Fruit fly (Drosophila melanogaster) whole organism, adult: ENCODE data around the gene Unc-115b.
A peak's percentile ranks its signal among the peaks of the same experiment; 100 is the strongest.
"Not testable (repeated sequence)": the region's sequence is repeated elsewhere in the genome, so short reads cannot be mapped to it uniquely, and the experiment has no call there.

ENCODE experiments used
- CG11617 ChIP-seq: fragments of 200-800 bp; sonication (Bioruptor generic); optimal IDR thresholded peaks from 2 replicates; lab custom pipeline; 2017; ENCODE audit warnings: mild to moderate bottlenecking, missing biosample characterization, missing genetic modification reagents, missing genetic modification characterization
- CG12768 ChIP-seq: fragments of 200-800 bp; sonication (Bioruptor generic); optimal IDR thresholded peaks from 2 replicates; lab custom pipeline; 2017; ENCODE audit warnings: missing biosample characterization, missing genetic modification characterization, mild to moderate bottlenecking, moderate library complexity, missing genetic modification reagents
- CG14711 ChIP-seq: fragments of 200-800 bp; sonication (Bioruptor generic); optimal IDR thresholded peaks from 2 replicates; lab custom pipeline; 2018; ENCODE audit warnings: missing biosample characterization, mild to moderate bottlenecking, missing genetic modification characterization, moderate library complexity
- CG1620 ChIP-seq: fragments of 200-800 bp; sonication (Bioruptor generic); optimal IDR thresholded peaks from 2 replicates; lab custom pipeline; 2016; ENCODE audit warnings: missing biosample characterization, missing genetic modification characterization
- CG33017 ChIP-seq: fragments of 200-800 bp; sonication (Bioruptor generic); optimal IDR thresholded peaks from 2 replicates; lab custom pipeline; 2018; ENCODE audit warnings: missing biosample characterization, mild to moderate bottlenecking, missing genetic modification characterization, moderate library complexity
- CG5204 ChIP-seq: fragments of 200-800 bp; sonication (Bioruptor generic); optimal IDR thresholded peaks from 2 replicates; lab custom pipeline; 2016; ENCODE audit warnings: missing biosample characterization, missing genetic modification characterization
- CG7045 ChIP-seq: fragments of 200-800 bp; sonication (Bioruptor generic); optimal IDR thresholded peaks from 2 replicates; lab custom pipeline; 2017; ENCODE audit warnings: missing biosample characterization, mild to moderate bottlenecking, missing genetic modification characterization
- CG7101 ChIP-seq: fragments of 200-800 bp; sonication (Bioruptor generic); optimal IDR thresholded peaks from 2 replicates; lab custom pipeline; 2018; ENCODE audit warnings: missing biosample characterization, mild to moderate bottlenecking, missing genetic modification characterization, moderate library complexity
- Clk ChIP-seq: fragments of 200-800 bp; sonication (Bioruptor generic); optimal IDR thresholded peaks from 2 replicates; lab custom pipeline; 2017; ENCODE audit warnings: missing biosample characterization, missing genetic modification characterization
- Crg-1 ChIP-seq: fragments of 200-800 bp; sonication (Bioruptor generic); optimal IDR thresholded peaks from 2 replicates; lab custom pipeline; 2016; ENCODE audit warnings: missing biosample characterization, missing genetic modification characterization
- Hr96 ChIP-seq: fragments of 200-800 bp; sonication (Bioruptor generic); optimal IDR thresholded peaks from 2 replicates; lab custom pipeline; 2016; ENCODE audit warnings: missing biosample characterization, missing genetic modification characterization
- Mnt ChIP-seq: fragments of 200-800 bp; sonication (Bioruptor generic); optimal IDR thresholded peaks from 2 replicates; lab custom pipeline; 2016; ENCODE audit warnings: missing biosample characterization, mild to moderate bottlenecking, missing genetic modification characterization
- bab1 ChIP-seq: fragments of 200-800 bp; sonication (Bioruptor generic); optimal IDR thresholded peaks from 3 replicates; lab custom pipeline; 2019; ENCODE audit warnings: missing biosample characterization, mild to moderate bottlenecking, missing genetic modification characterization, moderate library complexity
- cic ChIP-seq: fragments of 200-800 bp; sonication (Bioruptor generic); optimal IDR thresholded peaks from 2 replicates; lab custom pipeline; 2017; ENCODE audit warnings: missing biosample characterization, mild to moderate bottlenecking, missing genetic modification characterization, moderate library complexity
- cnc ChIP-seq, 2 experiments: fragments of >200 bp; optimal IDR thresholded peaks; 2 replicates each; lab custom pipeline; 2017
- kay ChIP-seq: fragments of 200-800 bp; sonication (Bioruptor generic); peaks from one replicate; lab custom pipeline; 2016; ENCODE audit warnings: missing biosample characterization, missing genetic modification characterization, borderline replicate concordance
- ovo ChIP-seq: fragments of 200-800 bp; sonication (Bioruptor generic); optimal IDR thresholded peaks from 2 replicates; lab custom pipeline; 2016; ENCODE audit warnings: missing biosample characterization, missing genetic modification characterization
- pad ChIP-seq: fragments of 200-800 bp; sonication (Bioruptor generic); optimal IDR thresholded peaks from 3 replicates; lab custom pipeline; 2017; ENCODE audit warnings: missing biosample characterization, missing genetic modification characterization, mild to moderate bottlenecking, moderate library complexity, missing genetic modification reagents
- tj ChIP-seq: fragments of 200-800 bp; sonication (Bioruptor generic); optimal IDR thresholded peaks from 3 replicates; lab custom pipeline; 2017; ENCODE audit warnings: missing biosample characterization, mild to moderate bottlenecking, missing genetic modification characterization, moderate library complexity
- toe ChIP-seq: fragments of 200-800 bp; sonication (Bioruptor generic); optimal IDR thresholded peaks from 2 replicates; lab custom pipeline; 2016; ENCODE audit warnings: missing biosample characterization, missing genetic modification characterization

The Unc-115b gene

dm6 chr3R:9692675-9693129, at the start of gene Unc-115b, which contains the start of the genes p24-2 and CG32939:
Unc-115b (minus strand) TSS chr3R:9692775.
p24-2 (minus strand) TSS chr3R:9692794.
CG32939 (plus strand) TSS chr3R:9693079.
- not testable (repeated sequence) for TF ChIP-seq CG33017 (tag; lab: Kevin White, UChicago); kay (GFP tag; lab: Kevin White, UChicago); CG7045 (GFP tag; lab: Kevin White, UChicago)

dm6 chr3R:9740713-9741112, 48.1 kb upstream of the Unc-115b start, which contains the start of gene Pnn:
Pnn (plus strand) TSS chr3R:9740899.
- no peak for TF ChIP-seq Hr96
- TF ChIP-seq CG11617: peak; percentile 10
- peak; percentile 58 for TF ChIP-seq kay (GFP tag; lab: Kevin White, UChicago)
- peak; percentile 2 for TF ChIP-seq CG7101 (tag; lab: Kevin White, UChicago)
- peak; percentile 12 for TF ChIP-seq Mnt (GFP tag; lab: Kevin White, UChicago)
- no peak for TF ChIP-seq CG12768 (GFP tag; lab: Kevin White, UChicago)
- TF ChIP-seq cnc (optimal IDR thresholded peaks at IDR 0.05; lab: Kevin White, UChicago): no peak
- TF ChIP-seq pad: no peak

DNA sequence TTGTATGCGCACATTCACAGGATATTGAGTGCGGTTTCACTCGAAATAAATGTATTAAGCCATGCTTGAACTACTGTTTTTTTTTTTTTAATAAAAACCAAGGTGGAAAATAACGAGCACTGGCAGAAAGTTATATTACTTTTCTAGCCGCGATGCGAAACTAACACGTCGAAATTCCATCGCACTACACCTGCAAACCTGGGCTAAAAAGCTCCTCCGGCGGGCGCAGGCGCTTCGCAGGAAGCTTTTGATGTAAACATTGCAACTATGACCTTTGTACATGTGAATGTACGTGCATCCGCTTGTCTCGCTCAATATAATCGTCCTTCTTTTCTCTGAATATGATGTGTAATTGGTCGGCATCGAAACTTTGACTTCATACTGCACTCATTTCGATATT, 47.2 kb upstream of the Unc-115b start, which contains the start of gene side-VII:
Gene side-VII (minus strand): TSS at position 187 of the 400 bp plus-strand sequence.
- TF ChIP-seq CG14711 (no peak), kay (GFP tag; lab: Kevin White, UChicago) (peak; percentile 27), CG7101 (tag; lab: Kevin White, UChicago) (no peak), cic (GFP tag; lab: Kevin White, UChicago) (no peak), cnc (optimal IDR thresholded peaks at IDR 0.05; lab: Kevin White, UChicago) (no peak)

dm6 chr3R:9735151-9735550, 42.6 kb upstream of the Unc-115b start:
- TF ChIP-seq CG7045 (GFP tag; lab: Kevin White, UChicago) (no peak), cnc (optimal IDR thresholded peaks at IDR 0.05; lab: Kevin White, UChicago) (no peak), CG14711 (no peak), kay (GFP tag; lab: Kevin White, UChicago) (no peak), CG5204 (GFP tag; lab: Kevin White, UChicago) (no peak), Clk (GFP tag; lab: Kevin White, UChicago) (no peak), CG1620 (GFP tag; lab: Kevin White, UChicago) (no peak), CG11617 (no peak), pad (no peak), cic (GFP tag; lab: Kevin White, UChicago) (no peak), Mnt (GFP tag; lab: Kevin White, UChicago) (no peak), toe (no peak), ovo (GFP tag; lab: Kevin White, UChicago) (no peak), Hr96 (no peak), Crg-1 (no peak), CG33017 (tag; lab: Kevin White, UChicago) (no peak)

- no peak for TF ChIP-seq CG1620 (GFP tag; lab: Kevin White, UChicago)
- no peak for TF ChIP-seq Crg-1
- no peak for TF ChIP-seq Clk (GFP tag; lab: Kevin White, UChicago)
- no peak for TF ChIP-seq Hr96
- no peak for TF ChIP-seq CG7101 (tag; lab: Kevin White, UChicago)
- no peak for TF ChIP-seq ovo (GFP tag; lab: Kevin White, UChicago)
- TF ChIP-seq cnc (optimal IDR thresholded peaks at IDR 0.05; lab: Kevin White, UChicago): no peak
- TF ChIP-seq tj: no peak
- TF ChIP-seq bab1 (GFP tag; lab: Kevin White, UChicago): no peak
- TF ChIP-seq cic (GFP tag; lab: Kevin White, UChicago): no peak
- TF ChIP-seq Mnt (GFP tag; lab: Kevin White, UChicago): no peak
- TF ChIP-seq toe: no peak
- TF ChIP-seq CG33017 (tag; lab: Kevin White, UChicago): no peak
- no peak for TF ChIP-seq CG14711
- TF ChIP-seq CG12768 (GFP tag; lab: Kevin White, UChicago): no peak
Observed at dm6 chr3R:9733150-9733549, 40.6 kb upstream of the Unc-115b start, which contains the start of gene alphaTub85E. alphaTub85E (minus strand) TSS chr3R:9733250.

DNA sequence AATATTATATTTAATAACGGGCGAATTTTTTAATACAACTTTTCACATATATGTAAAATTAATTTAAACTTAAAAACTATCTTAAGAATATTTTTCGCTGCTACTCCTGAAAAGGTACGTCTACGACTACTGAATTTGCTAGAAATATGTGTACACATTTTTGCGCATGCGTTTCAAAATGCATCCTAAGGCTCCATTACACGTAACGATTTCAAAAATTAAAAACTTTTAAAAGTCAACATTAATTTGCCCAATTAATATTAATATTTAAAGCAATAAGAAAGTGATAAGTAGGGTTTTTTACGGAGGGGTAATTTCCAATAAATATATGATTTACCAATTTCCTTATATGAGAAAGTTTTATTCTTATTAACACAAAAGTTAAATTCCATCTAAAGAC, 38.2 kb upstream of the Unc-115b start, which contains the start of gene FoxP:
Gene FoxP (minus strand): TSS at position 89 of the 400 bp plus-strand sequence.
- TF ChIP-seq kay (GFP tag; lab: Kevin White, UChicago): peak; percentile 29
- no peak for TF ChIP-seq cic (GFP tag; lab: Kevin White, UChicago)

DNA sequence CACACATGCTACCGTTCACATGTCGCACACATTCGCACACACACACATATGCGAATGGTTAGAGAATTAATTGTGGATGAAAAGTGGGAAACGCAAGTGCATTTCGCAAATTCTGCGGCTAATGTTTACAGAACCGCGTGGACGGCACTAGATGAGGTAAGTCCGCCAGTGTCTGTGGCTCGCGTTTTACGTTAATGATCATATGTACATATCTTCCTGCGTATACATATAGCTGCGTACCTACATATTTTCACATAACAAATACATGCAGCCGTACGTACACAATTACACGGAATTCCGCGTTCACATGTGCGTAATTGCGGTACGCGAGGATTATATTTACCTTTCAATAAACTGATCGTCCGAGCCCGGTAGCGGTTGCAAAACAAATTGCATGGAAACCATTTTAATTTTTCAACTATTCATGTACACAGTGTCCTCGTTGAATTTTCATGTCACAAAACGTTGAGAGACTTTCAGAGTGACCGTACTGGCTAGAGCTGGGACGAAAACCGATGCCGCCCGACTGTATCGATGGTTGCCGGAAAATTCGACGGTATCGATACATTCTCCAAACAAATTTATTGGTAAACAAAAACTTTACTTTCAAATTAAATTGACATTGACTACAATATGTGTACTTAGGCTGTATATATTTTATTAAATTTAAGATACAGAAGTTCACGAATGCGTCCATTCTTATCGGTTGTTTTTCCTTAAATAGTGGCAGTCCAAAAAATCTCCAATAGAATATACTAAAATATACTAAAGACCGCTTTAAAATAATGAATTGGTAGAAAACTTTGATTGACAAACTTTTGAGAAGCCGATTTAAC, 32.8 kb upstream of the Unc-115b start, which contains the start of gene hyd:
Gene hyd (minus strand): TSS at position 495 of the 836 bp plus-strand sequence.
- TF ChIP-seq Mnt (GFP tag; lab: Kevin White, UChicago) (peak; percentile 71), CG7101 (tag; lab: Kevin White, UChicago) (no peak), Crg-1 (no peak), tj (peak; percentile 4), Hr96 (no peak), toe (no peak), pad (no peak), CG33017 (tag; lab: Kevin White, UChicago) (no peak), CG14711 (no peak), kay (GFP tag; lab: Kevin White, UChicago) (no peak), ovo (GFP tag; lab: Kevin White, UChicago) (peak; percentile 9), cic (GFP tag; lab: Kevin White, UChicago) (peak; percentile 8), bab1 (GFP tag; lab: Kevin White, UChicago) (peak; percentile 38), CG12768 (GFP tag; lab: Kevin White, UChicago) (peak; percentile 27)
